Worm (Caenorhabditis elegans) whole organism, L1 larva: ENCODE results near the gene frpr-15.

Experiments
- F16B12.6 ChIP-seq: fragments of 150-350 bp; optimal IDR thresholded peaks from 2 replicates; lab custom pipeline; 2014; ENCODE audit warnings: missing biosample characterization, missing genetic modification characterization
- aly-2 ChIP-seq: fragments of 150-350 bp; optimal IDR thresholded peaks from 2 replicates; lab custom pipeline; 2014; ENCODE audit warnings: missing biosample characterization, missing genetic modification characterization
- blmp-1 ChIP-seq: fragments of 150-350 bp; optimal IDR thresholded peaks from 2 replicates; lab custom pipeline; 2014; ENCODE audit warnings: missing biosample characterization, missing genetic modification characterization
- ceh-8 ChIP-seq: fragments of 200-800 bp; sonication (Bioruptor generic); optimal IDR thresholded peaks from 2 replicates; lab custom pipeline; 2018; ENCODE audit warnings: mild to moderate bottlenecking, missing genetic modification characterization, moderate library complexity, missing compliant biosample characterization
- ceh-82 ChIP-seq, 3 experiments: fragments of 150-350 bp in 1 of 3; sonication (generic microtip) in 2 of 3; optimal IDR thresholded peaks; 2 replicates each; lab custom pipeline; 2014 to 2017; ENCODE audit warnings: missing biosample characterization in 3 of 3, missing genetic modification characterization in 3 of 3
- ceh-90 ChIP-seq: sonication (generic microtip); optimal IDR thresholded peaks from 2 replicates; lab custom pipeline; 2016; ENCODE audit warnings: missing genetic modification characterization, missing compliant biosample characterization
- ces-1 ChIP-seq: fragments of 150-350 bp; optimal IDR thresholded peaks from 2 replicates; lab custom pipeline; 2014; ENCODE audit warnings: missing biosample characterization, missing genetic modification reagents, missing genetic modification characterization
- efl-1 ChIP-seq, 4 experiments: fragments of 150-350 bp; optimal IDR thresholded peaks in 3 of 4; peaks in 1 of 4; 1 replicate in 1 of 4; 2 replicates in 3 of 4; lab custom pipeline; 2014; ENCODE audit warnings: missing biosample characterization in 2 of 4, missing genetic modification characterization in 2 of 4, missing genetic modification reagents in 2 of 4
- efl-3 ChIP-seq: fragments of 200-800 bp; sonication (Bioruptor generic); optimal IDR thresholded peaks from 2 replicates; lab custom pipeline; 2018; ENCODE audit warnings: mild to moderate bottlenecking, missing genetic modification characterization, missing compliant biosample characterization
- fkh-10 ChIP-seq: sonication (generic microtip); optimal IDR thresholded peaks from 2 replicates; lab custom pipeline; 2017; ENCODE audit warnings: missing biosample characterization, missing genetic modification reagents, missing genetic modification characterization
- fkh-8 ChIP-seq: sonication (generic microtip); optimal IDR thresholded peaks from 2 replicates; lab custom pipeline; 2016; ENCODE audit warnings: mild to moderate bottlenecking, missing genetic modification characterization, missing compliant biosample characterization
- hlh-17 ChIP-seq: fragments of 200-800 bp; sonication (Bioruptor generic); optimal IDR thresholded peaks from 2 replicates; lab custom pipeline; 2018; ENCODE audit warnings: missing genetic modification characterization, mild to moderate bottlenecking, missing compliant biosample characterization, moderate library complexity, borderline replicate concordance
- hpl-2 ChIP-seq: fragments of 150-350 bp; optimal IDR thresholded peaks from 2 replicates; lab custom pipeline; 2014; ENCODE audit warnings: missing biosample characterization, missing genetic modification reagents, missing genetic modification characterization
- irx-1 ChIP-seq: sonication (generic microtip); optimal IDR thresholded peaks from 2 replicates; lab custom pipeline; 2016; ENCODE audit warnings: missing genetic modification characterization, missing compliant biosample characterization
- isw-1 ChIP-seq: fragments of 200-800 bp; sonication (Bioruptor generic); IDR thresholded peaks from 2 replicates; pipeline ENCODE4 v1.3.6; 2022; ENCODE audit warnings: missing genetic modification characterization, missing compliant biosample characterization
- lin-14 ChIP-seq: fragments of 200-800 bp; sonication (Bioruptor generic); optimal IDR thresholded peaks from 2 replicates; lab custom pipeline; 2018; ENCODE audit warnings: mild to moderate bottlenecking, missing genetic modification characterization, moderate library complexity, missing compliant biosample characterization
- lir-3 ChIP-seq: sonication (generic microtip); optimal IDR thresholded peaks from 2 replicates; lab custom pipeline; 2016; ENCODE audit warnings: mild to moderate bottlenecking, missing genetic modification characterization, moderate library complexity, missing compliant biosample characterization; ENCODE audit not compliant: poor library complexity
- lsy-2 ChIP-seq, 2 experiments: fragments of 150-350 bp; optimal IDR thresholded peaks; 2 replicates each; lab custom pipeline; 2014; ENCODE audit warnings: missing biosample characterization in 2 of 2, missing genetic modification characterization in 2 of 2
- mef-2 ChIP-seq: fragments of 150-350 bp; optimal IDR thresholded peaks from 2 replicates; lab custom pipeline; 2014; ENCODE audit warnings: missing biosample characterization, missing genetic modification characterization
- nhr-12 ChIP-seq: sonication (generic microtip); optimal IDR thresholded peaks from 2 replicates; lab custom pipeline; 2017; ENCODE audit warnings: missing biosample characterization, missing genetic modification characterization
- nhr-19 ChIP-seq: fragments of 200-800 bp; sonication (Bioruptor generic); conservative IDR thresholded peaks from 2 replicates; pipeline ENCODE4 v1.3.6; 2022; ENCODE audit warnings: missing genetic modification characterization, missing compliant biosample characterization
- nhr-76 ChIP-seq: sonication (generic microtip); optimal IDR thresholded peaks from 2 replicates; lab custom pipeline; 2017; ENCODE audit warnings: missing biosample characterization, missing genetic modification characterization
- skn-1 ChIP-seq: fragments of 150-350 bp; optimal IDR thresholded peaks from 2 replicates; lab custom pipeline; 2014; ENCODE audit warnings: missing biosample characterization, missing genetic modification characterization
- sup-37 ChIP-seq: fragments of 200-800 bp; sonication (Bioruptor generic); optimal IDR thresholded peaks from 2 replicates; lab custom pipeline; 2018; ENCODE audit warnings: mild to moderate bottlenecking, missing genetic modification characterization, missing compliant biosample characterization
- tbx-2 ChIP-seq: sonication (generic microtip); optimal IDR thresholded peaks from 2 replicates; lab custom pipeline; 2016; ENCODE audit warnings: missing genetic modification characterization, missing compliant biosample characterization
- tlp-1 ChIP-seq: fragments of 150-350 bp; optimal IDR thresholded peaks from 2 replicates; lab custom pipeline; 2014; ENCODE audit warnings: missing biosample characterization, missing genetic modification characterization
- unc-30 ChIP-seq: sonication (generic microtip); optimal IDR thresholded peaks from 2 replicates; lab custom pipeline; 2017; ENCODE audit warnings: missing biosample characterization, missing genetic modification characterization
- unc-62 ChIP-seq: fragments of 150-350 bp; optimal IDR thresholded peaks from 2 replicates; lab custom pipeline; 2014; ENCODE audit warnings: missing biosample characterization, missing genetic modification reagents, missing genetic modification characterization
- unc-86 ChIP-seq: sonication (generic microtip); optimal IDR thresholded peaks from 2 replicates; lab custom pipeline; 2016; ENCODE audit warnings: missing genetic modification characterization, missing compliant biosample characterization
- xbp-1 ChIP-seq: sonication (generic microtip); optimal IDR thresholded peaks from 2 replicates; lab custom pipeline; 2016; ENCODE audit warnings: missing genetic modification characterization, missing compliant biosample characterization
- zag-1 ChIP-seq: fragments of 150-350 bp; optimal IDR thresholded peaks from 2 replicates; lab custom pipeline; 2014; ENCODE audit warnings: missing biosample characterization, missing genetic modification characterization

Gene frpr-15

DNA sequence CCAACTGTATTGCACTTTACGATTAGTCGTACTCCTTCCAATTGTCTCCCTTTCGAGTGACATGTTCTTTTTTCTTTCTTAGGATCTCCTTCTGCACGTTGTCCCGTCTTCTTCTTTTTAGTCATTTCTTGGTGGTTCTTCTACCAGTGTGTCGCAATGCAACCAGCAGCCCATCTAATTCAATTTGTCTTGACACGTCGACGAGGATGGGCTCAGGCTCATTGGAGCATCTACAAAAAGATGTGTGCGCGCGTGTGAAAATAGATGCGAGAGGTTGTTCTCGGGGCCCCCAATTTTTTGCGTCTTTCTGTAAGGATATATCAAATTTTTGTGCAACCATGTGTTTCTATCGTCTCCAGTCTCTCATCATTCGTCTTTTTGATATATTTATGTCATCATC lies 21.7 kb downstream of the frpr-15 start:
- TF ChIP-seq mef-2 (tag; lab: Kevin White, UChicago) (no peak), tbx-2 (tag; lab: Kevin White, UChicago) (no peak), ceh-8 (GFP tag; lab: Kevin White, UChicago) (no peak), lin-14 (peak; percentile 73), ces-1 (peak; percentile 42)
- TF ChIP-seq, all 84 proteins: peak for 2

DNA sequence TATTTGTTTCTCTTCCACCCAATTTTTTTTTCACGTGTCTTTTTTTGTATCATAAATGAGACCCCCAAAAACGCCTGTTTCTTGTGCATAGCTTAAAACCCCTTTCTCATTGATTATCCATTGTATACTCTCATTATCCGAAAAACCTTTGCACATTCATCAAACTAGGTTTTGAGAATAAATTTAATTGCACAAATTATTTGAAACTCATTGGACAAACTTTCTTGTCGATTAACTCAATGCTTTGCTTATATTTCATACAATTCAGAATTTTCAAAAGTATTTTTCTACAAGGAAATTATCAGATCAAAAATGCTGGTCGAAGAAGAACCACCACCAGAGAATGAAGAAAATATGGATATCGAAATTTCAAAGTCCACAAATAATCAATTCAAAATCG lies 24.2 kb downstream of the frpr-15 start, which contains the start of gene R11D1.1:
R11D1.1 (plus strand) TSS at position 301 of the 400 bp plus-strand sequence.
- TF ChIP-seq F16B12.6 (tag; lab: Kevin White, UChicago) = no peak
- TF ChIP-seq unc-30 = no peak
- TF ChIP-seq nhr-76 = no peak
- TF ChIP-seq ceh-8 (GFP tag; lab: Kevin White, UChicago) = no peak
- TF ChIP-seq isw-1 (GFP tag; lab: Robert Waterston, UW) = no peak
- no peak for TF ChIP-seq tbx-2 (tag; lab: Kevin White, UChicago)
- TF ChIP-seq efl-3 (GFP tag; lab: Kevin White, UChicago) = no peak
- TF ChIP-seq blmp-1 (tag; lab: Kevin White, UChicago) = no peak
- no peak for TF ChIP-seq ceh-82 (tag; optimal IDR thresholded peaks at IDR 0.05; lab: Kevin White, UChicago)
- no peak for TF ChIP-seq lsy-2 (tag; optimal IDR thresholded peaks at IDR 0.05; lab: Kevin White, UChicago)
- TF ChIP-seq, all 84 proteins: peak for 0

DNA sequence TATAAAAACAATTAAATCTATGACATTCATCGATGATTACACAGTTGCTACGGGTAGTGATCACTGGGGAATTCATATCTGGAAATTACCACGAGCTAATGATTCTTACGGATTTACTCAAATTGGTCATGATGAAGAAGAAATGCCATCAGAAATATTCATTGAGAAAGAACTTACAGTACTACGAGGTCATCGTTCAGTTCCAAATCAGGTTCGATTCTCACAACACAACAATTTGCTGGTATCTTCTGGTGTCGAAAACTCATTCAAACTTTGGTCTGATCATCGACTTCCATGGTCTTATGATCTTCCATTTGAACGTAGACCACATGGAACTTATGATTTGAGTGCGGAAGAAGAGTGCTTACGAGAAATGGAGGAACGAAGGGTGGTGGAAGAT lies 26.6 kb downstream of the frpr-15 start:
- no peak for TF ChIP-seq mef-2 (tag; lab: Kevin White, UChicago)
- no peak for TF ChIP-seq efl-1 (optimal IDR thresholded peaks at IDR 0.05; lab: Kevin White, UChicago)
- TF ChIP-seq efl-1 (GFP tag; optimal IDR thresholded peaks at IDR 0.05 in 1 of 2; lab: Kevin White, UChicago) = peak in 1 of 2 experiments; percentile 65

DNA sequence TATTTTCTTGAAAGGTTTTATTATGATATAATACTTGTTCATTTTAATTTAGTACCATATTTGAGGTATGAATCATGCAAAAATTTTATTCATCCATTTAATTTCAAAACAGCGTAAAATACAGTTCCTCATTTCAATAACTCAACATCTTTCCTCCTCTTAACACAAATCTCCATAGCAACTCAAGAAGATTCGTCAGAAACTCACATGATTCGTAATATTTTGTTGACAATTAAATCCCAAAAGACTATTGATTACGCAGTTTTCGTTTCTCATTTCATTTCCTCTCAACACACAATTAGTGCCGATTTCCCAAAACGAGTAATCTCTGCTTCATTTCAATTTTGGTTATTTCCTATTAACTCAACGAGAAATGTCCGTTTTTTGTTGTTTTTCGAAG lies 28.4 kb downstream of the frpr-15 start, which contains the start of gene R11D1.2:
R11D1.2 (plus strand) TSS at position 301 of the 400 bp plus-strand sequence.
- no peak for TF ChIP-seq fkh-8 (tag; lab: Kevin White, UChicago)
- no peak for TF ChIP-seq ceh-90 (tag; lab: Kevin White, UChicago)
- no peak for TF ChIP-seq blmp-1 (tag; lab: Kevin White, UChicago)
- peak; percentile 1 for TF ChIP-seq ceh-8 (GFP tag; lab: Kevin White, UChicago)
- no peak for TF ChIP-seq lsy-2 (tag; optimal IDR thresholded peaks at IDR 0.05; lab: Kevin White, UChicago)
- no peak for TF ChIP-seq efl-1 (optimal IDR thresholded peaks at IDR 0.05; lab: Kevin White, UChicago)
- peak in 1 of 2 experiments; percentile 77 for TF ChIP-seq efl-1 (GFP tag; optimal IDR thresholded peaks at IDR 0.05 in 1 of 2; lab: Kevin White, UChicago)
- TF ChIP-seq lin-14 = no peak
- TF ChIP-seq hlh-17 = no peak

DNA sequence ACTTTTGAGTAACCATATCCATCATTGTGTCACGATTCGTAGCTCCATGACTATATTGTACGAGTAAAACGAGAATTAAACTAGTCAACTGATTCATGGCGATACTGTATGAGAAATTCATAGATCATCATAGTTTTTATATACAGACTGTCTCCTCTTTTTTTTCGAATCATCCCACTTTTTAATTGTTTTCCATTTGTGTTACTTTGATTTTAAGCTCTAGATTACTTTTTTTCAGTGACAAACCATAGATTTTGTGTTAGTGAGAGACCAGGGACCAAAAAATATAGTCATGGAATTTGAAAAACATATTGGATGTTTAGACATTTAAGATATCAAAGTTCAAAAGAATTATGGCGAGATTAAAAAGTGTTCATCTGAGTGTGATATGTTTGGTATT lies 32.1 kb downstream of the frpr-15 start, which contains the start of gene R11D1.3:
R11D1.3 (minus strand) TSS at position 101 of the 400 bp plus-strand sequence.
- TF ChIP-seq unc-86 (tag; lab: Kevin White, UChicago) (no peak), aly-2 (tag; lab: Kevin White, UChicago) (no peak), irx-1 (no peak), hpl-2 (GFP tag; lab: Kevin White, UChicago) (no peak), zag-1 (tag; lab: Kevin White, UChicago) (no peak), blmp-1 (tag; lab: Kevin White, UChicago) (no peak), efl-1 (optimal IDR thresholded peaks at IDR 0.05; lab: Kevin White, UChicago) (no peak), efl-1 (GFP tag; optimal IDR thresholded peaks at IDR 0.05 in 1 of 2; lab: Kevin White, UChicago) (no peak), nhr-12 (no peak), xbp-1 (tag; lab: Kevin White, UChicago) (no peak), nhr-19 (no peak), lir-3 (tag; lab: Kevin White, UChicago) (no peak), sup-37 (no peak), tlp-1 (tag; lab: Kevin White, UChicago) (no peak), skn-1 (tag; lab: Kevin White, UChicago) (no peak)

DNA sequence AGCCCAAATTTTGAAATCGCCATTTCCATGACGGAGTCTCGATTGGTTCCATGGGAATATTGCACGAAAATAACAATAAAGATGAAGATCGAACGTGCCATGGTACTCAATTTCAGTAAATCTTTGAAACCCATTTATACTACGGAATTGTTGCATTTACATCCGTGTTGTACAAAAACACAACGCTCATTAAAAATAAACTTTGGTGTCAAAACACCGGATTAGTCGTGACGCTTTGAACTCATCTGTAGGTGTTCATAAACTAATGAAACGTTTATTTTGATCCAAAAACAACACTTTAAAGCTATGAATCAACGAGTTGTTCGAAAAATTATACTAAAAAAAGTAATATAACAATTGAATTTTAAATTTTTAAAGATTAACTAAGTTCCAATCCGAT lies 34.2 kb downstream of the frpr-15 start, which contains the start of gene R11D1.4:
R11D1.4 (minus strand) TSS at position 101 of the 400 bp plus-strand sequence.
- no peak for TF ChIP-seq tbx-2 (tag; lab: Kevin White, UChicago)
- TF ChIP-seq unc-62 (GFP tag; lab: Kevin White, UChicago) = no peak
- TF ChIP-seq fkh-10 (GFP tag; lab: Kevin White, UChicago) = no peak
- TF ChIP-seq efl-1 (optimal IDR thresholded peaks at IDR 0.05; lab: Kevin White, UChicago) = no peak
- no peak for TF ChIP-seq efl-1 (GFP tag; optimal IDR thresholded peaks at IDR 0.05 in 1 of 2; lab: Kevin White, UChicago)
